Fruit fly (Drosophila melanogaster): ENCODE measurements around the gene rdx.

rdx gene

dm6 chr3R:13999531-13999930 is 32.3 kb downstream of the rdx start (continued):
- no peak for TF ChIP-seq ato (GFP tag; IDR thresholded peaks at IDR 0.05; ENCODE audit: partially characterized antibody)
- peak; percentile 68 for TF ChIP-seq zen (tag; optimal IDR thresholded peaks at IDR 0.05)
- no peak for TF ChIP-seq YL-1 (GFP tag; optimal IDR thresholded peaks at IDR 0.05)
- no peak for TF ChIP-seq CG7271 (tag; optimal IDR thresholded peaks at IDR 0.05)
- TF ChIP-seq gsb-n (tag; optimal IDR thresholded peaks at IDR 0.05) = peak; percentile 8
- TF ChIP-seq CG15073 (GFP tag; optimal IDR thresholded peaks at IDR 0.05) = no peak
- no peak for TF ChIP-seq Ets97D (GFP tag; optimal IDR thresholded peaks at IDR 0.05)
- peak; percentile 67 for TF ChIP-seq sob (GFP tag; IDR thresholded peaks at IDR 0.05)
- no peak for TF ChIP-seq luna (GFP tag; optimal IDR thresholded peaks at IDR 0.05)
- peak; percentile 15 for TF ChIP-seq gcm (GFP tag; optimal IDR thresholded peaks at IDR 0.05)
- no peak for TF ChIP-seq Nf-YB (GFP tag; optimal IDR thresholded peaks at IDR 0.05)

DNA sequence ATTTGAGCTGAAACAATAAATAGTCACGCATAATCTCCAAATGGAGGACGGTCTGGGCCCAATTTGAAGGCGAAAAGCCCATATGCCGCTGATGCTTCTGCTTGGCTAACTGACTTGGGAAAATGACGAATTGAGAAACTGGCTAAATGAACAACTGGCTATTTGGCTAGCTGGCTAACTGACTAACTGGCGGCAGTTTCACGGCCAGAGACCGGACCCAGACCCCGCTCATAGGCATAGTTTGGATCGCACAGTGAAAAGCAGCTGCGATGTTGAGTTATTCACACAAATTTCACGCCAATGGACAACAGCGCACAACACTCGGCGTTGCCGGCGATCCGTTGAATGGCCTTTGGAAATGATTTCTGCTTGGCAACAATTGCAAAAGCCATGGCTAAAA is 33.3 kb downstream of the rdx start:
- TF ChIP-seq sob (GFP tag; IDR thresholded peaks at IDR 0.05) = 0 out of 2 replicates have a peak, but pooled peaks have one; percentile 13
- no peak for TF ChIP-seq gsb-n (tag; optimal IDR thresholded peaks at IDR 0.05)
- 0 out of 2 replicates have a peak, but pooled peaks have one; percentile 59 for TF ChIP-seq rib (GFP tag; IDR thresholded peaks at IDR 0.05)
- 0 out of 3 replicates have a peak, but pooled peaks have one; percentile 28 for TF ChIP-seq ci (GFP tag; IDR thresholded peaks at IDR 0.05)
- no peak for TF ChIP-seq otp (GFP tag; IDR thresholded peaks at IDR 0.05)
- peak; percentile 63 for TF ChIP-seq sd (tag; optimal IDR thresholded peaks at IDR 0.05)
- no peak for TF ChIP-seq Adf1 (GFP tag; IDR thresholded peaks at IDR 0.05)
- TF ChIP-seq CG12769 (tag; optimal IDR thresholded peaks at IDR 0.05) = peak; percentile 77
- peak; percentile 99 for TF ChIP-seq CG8281 (tag; optimal IDR thresholded peaks at IDR 0.05)
- peak; percentile 81; the same call in 3 of the 4 replicates for TF ChIP-seq chinmo (GFP tag; IDR thresholded peaks at IDR 0.05; ENCODE audit: partially characterized antibody)
- TF ChIP-seq CG10543 (GFP tag; optimal IDR thresholded peaks at IDR 0.05) = peak; percentile 58
- no peak for TF ChIP-seq YL-1 (GFP tag; optimal IDR thresholded peaks at IDR 0.05)
- TF ChIP-seq CG12071 (GFP tag; optimal IDR thresholded peaks at IDR 0.05) = no peak
- peak; percentile 60 for TF ChIP-seq ftz-f1 (GFP tag; optimal IDR thresholded peaks at IDR 0.05)
- TF ChIP-seq Xrp1 (GFP tag; IDR thresholded peaks at IDR 0.05) = no peak
- TF ChIP-seq CG13894 (tag; optimal IDR thresholded peaks at IDR 0.05) = peak; percentile 3
- peak; percentile 41 for TF ChIP-seq sens (GFP tag)
- no peak for TF ChIP-seq MBD-R2 (GFP tag; IDR thresholded peaks at IDR 0.05)

DNA sequence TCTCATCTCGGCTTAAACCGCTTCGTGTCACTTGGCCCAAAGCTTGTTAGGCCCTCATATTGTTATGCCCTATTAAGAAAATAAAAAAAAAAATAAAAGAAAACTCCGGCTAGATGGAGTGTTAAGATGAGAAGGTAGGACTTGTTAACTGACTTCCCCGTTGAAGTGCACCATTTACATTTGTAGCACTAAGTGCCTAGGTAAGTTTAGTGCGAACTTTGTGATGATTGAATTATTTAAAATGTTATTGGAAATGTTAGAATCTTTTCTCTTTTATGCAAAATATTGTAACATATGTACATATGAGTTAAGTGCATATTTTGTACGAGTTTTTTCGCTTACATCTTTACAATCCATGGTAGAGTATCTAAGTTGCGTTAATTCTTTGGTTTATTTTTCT is 33.7 kb downstream of the rdx start:
- no peak for TF ChIP-seq CG1602 (GFP tag; optimal IDR thresholded peaks at IDR 0.05)
- no peak for TF ChIP-seq CG11085 (GFP tag; IDR thresholded peaks at IDR 0.05)
- peak; percentile 8 for TF ChIP-seq odd (GFP tag; optimal IDR thresholded peaks at IDR 0.05)
- TF ChIP-seq eve (GFP tag; optimal IDR thresholded peaks at IDR 0.05) = peak in 1 of 2 experiments; percentile 57
- TF ChIP-seq Med (GFP tag) = peak; percentile 27
- no peak for TF ChIP-seq CG4360 (GFP tag; IDR thresholded peaks at IDR 0.05)
- peak; percentile 39 for TF ChIP-seq CoRest (tag; optimal IDR thresholded peaks at IDR 0.05)
- peak; percentile 16 for TF ChIP-seq Sox100B (GFP tag; optimal IDR thresholded peaks at IDR 0.05)
- no peak for TF ChIP-seq CG9817 (tag; optimal IDR thresholded peaks at IDR 0.05)
- peak; percentile 25 for TF ChIP-seq D19A (tag; optimal IDR thresholded peaks at IDR 0.05)
- TF ChIP-seq Hr51 (GFP tag; optimal IDR thresholded peaks at IDR 0.05) = peak in 1 of 2 experiments; percentile 50
- TF ChIP-seq bsh (GFP tag; optimal IDR thresholded peaks at IDR 0.05) = no peak
- TF ChIP-seq sens-2 (GFP tag; IDR thresholded peaks at IDR 0.05) = no peak
- TF ChIP-seq CG2678 (tag; optimal IDR thresholded peaks at IDR 0.05) = peak; percentile 19
- TF ChIP-seq Oli (tag; optimal IDR thresholded peaks at IDR 0.05) = peak; percentile 35
- peak; percentile 12 for TF ChIP-seq dmrt99B (tag; optimal IDR thresholded peaks at IDR 0.05)
- TF ChIP-seq gem (tag; optimal IDR thresholded peaks at IDR 0.05) = peak; percentile 47
- TF ChIP-seq chm (GFP tag; IDR thresholded peaks at IDR 0.05) = no peak
- peak; percentile 4 for TF ChIP-seq CG13894 (tag; optimal IDR thresholded peaks at IDR 0.05)
- TF ChIP-seq CG11247 (GFP tag; IDR thresholded peaks at IDR 0.05) = no peak
- TF ChIP-seq CG7556 (GFP tag; optimal IDR thresholded peaks at IDR 0.05) = peak; percentile 13
- no peak for TF ChIP-seq CG10654 (GFP tag; optimal IDR thresholded peaks at IDR 0.05)
- TF ChIP-seq Ets65A (GFP tag) = peak; percentile 55
- TF ChIP-seq CG11398 (GFP tag; optimal IDR thresholded peaks at IDR 0.05) = no peak

Measured in whole organism, embryonic.